Fruit fly (Drosophila melanogaster): ENCODE measurements around the gene Keap1.

Keap1 gene

dm6 chr3R:17067721-17068120, 12.0 kb downstream of the Keap1 start (continued):
- no peak for TF ChIP-seq CG32532 (GFP tag; IDR thresholded peaks at IDR 0.05)
- TF ChIP-seq CG2199 (GFP tag; IDR thresholded peaks at IDR 0.05), result no peak
- no peak for TF ChIP-seq crc (GFP tag; optimal IDR thresholded peaks at IDR 0.05)
- TF ChIP-seq vnd (GFP tag; IDR thresholded peaks at IDR 0.05; ENCODE audit: partially characterized antibody), result no peak
- peak; percentile 54 for TF ChIP-seq CG12769 (tag; optimal IDR thresholded peaks at IDR 0.05)
- no peak for TF ChIP-seq bowl (GFP tag; IDR thresholded peaks at IDR 0.05)
- no peak for TF ChIP-seq tna (GFP tag; IDR thresholded peaks at IDR 0.05; ENCODE audit: partially characterized antibody)
- no peak for TF ChIP-seq Trl (optimal IDR thresholded peaks at IDR 0.05)
- TF ChIP-seq Trl (GFP tag; optimal IDR thresholded peaks at IDR 0.05), result no peak
- no peak for TF ChIP-seq crol (GFP tag; IDR thresholded peaks at IDR 0.05)
- TF ChIP-seq cg (GFP tag; optimal IDR thresholded peaks at IDR 0.05), result peak; percentile 73
- TF ChIP-seq Mrtf (GFP tag; IDR thresholded peaks at IDR 0.05), result no peak
- TF ChIP-seq Nf-YC (tag; optimal IDR thresholded peaks at IDR 0.05), result peak; percentile 40
- peak; percentile 69 for TF ChIP-seq CG13894 (tag; optimal IDR thresholded peaks at IDR 0.05)
- no peak for TF ChIP-seq Dbx (GFP tag; IDR thresholded peaks at IDR 0.05)
- TF ChIP-seq caup (GFP tag; optimal IDR thresholded peaks at IDR 0.05; ENCODE audit: severe bottlenecking), result no peak
- 0 out of 2 replicates have a peak, but pooled peaks have one; percentile 20 for TF ChIP-seq Bgb (GFP tag; IDR thresholded peaks at IDR 0.05; ENCODE audit: partially characterized antibody)
- TF ChIP-seq chif (GFP tag; optimal IDR thresholded peaks at IDR 0.05), result no peak
- peak; percentile 69 for TF ChIP-seq E2f2 (GFP tag; IDR thresholded peaks at IDR 0.05)
- TF ChIP-seq chinmo (GFP tag; IDR thresholded peaks at IDR 0.05; ENCODE audit: partially characterized antibody), result peak; percentile 86; the same call in 3 of the 4 replicates
- no peak for TF ChIP-seq dan (GFP tag; IDR thresholded peaks at IDR 0.05)

- TF ChIP-seq CG7372 (GFP tag; IDR thresholded peaks at IDR 0.05), result peak; percentile 81; the same call in 1 of the 2 replicates
- TF ChIP-seq lab (GFP tag; optimal IDR thresholded peaks at IDR 0.05), result no peak
- TF ChIP-seq sd (tag; optimal IDR thresholded peaks at IDR 0.05), result peak; percentile 79
- peak; percentile 57 for TF ChIP-seq Ets65A (GFP tag)
- TF ChIP-seq CG10959 (GFP tag; IDR thresholded peaks at IDR 0.05), result no peak
- TF ChIP-seq CG11723 (GFP tag; optimal IDR thresholded peaks at IDR 0.05), result no peak
- no peak for TF ChIP-seq Optix (GFP tag; IDR thresholded peaks at IDR 0.05)
- TF ChIP-seq Adf1 (GFP tag; IDR thresholded peaks at IDR 0.05), result peak; percentile 34; the same call in 1 of the 2 replicates
- TF ChIP-seq sr (GFP tag; IDR thresholded peaks at IDR 0.05), result peak; percentile 73; the same call in 2 of the 3 replicates
- TF ChIP-seq stc (GFP tag; IDR thresholded peaks at IDR 0.05), result 0 out of 2 replicates have a peak, but pooled peaks have one; percentile 14
- TF ChIP-seq sim (GFP tag; IDR thresholded peaks at IDR 0.05), result 0 out of 2 replicates have a peak, but pooled peaks have one; percentile 5
- no peak for TF ChIP-seq CG6689 (GFP tag; IDR thresholded peaks at IDR 0.05)
- peak; percentile 37; the same call in 1 of the 3 replicates for TF ChIP-seq z (GFP tag; IDR thresholded peaks at IDR 0.05)
- TF ChIP-seq CG10543 (GFP tag; optimal IDR thresholded peaks at IDR 0.05), result peak; percentile 46
- peak; percentile 53 for TF ChIP-seq crol (GFP tag; IDR thresholded peaks at IDR 0.05)
- TF ChIP-seq CG9932 (GFP tag; IDR thresholded peaks at IDR 0.05), result peak; percentile 26; the same call in 1 of the 2 replicates
- no peak for TF ChIP-seq CG13296 (GFP tag; optimal IDR thresholded peaks at IDR 0.05)
- TF ChIP-seq so (GFP tag; IDR thresholded peaks at IDR 0.05), result 0 out of 3 replicates have a peak, but pooled peaks have one; percentile 23
- TF ChIP-seq bbx (GFP tag; IDR thresholded peaks at IDR 0.05; ENCODE audit: partially characterized antibody), result peak; percentile 15; the same call in 1 of the 2 replicates
- TF ChIP-seq chinmo (GFP tag; IDR thresholded peaks at IDR 0.05; ENCODE audit: partially characterized antibody), result 0 out of 4 replicates have a peak, but pooled peaks have one; percentile 52
- no peak for TF ChIP-seq mld (GFP tag; IDR thresholded peaks at IDR 0.05; ENCODE audit: partially characterized antibody)
- TF ChIP-seq Med (GFP tag), result peak; percentile 85
- no peak for TF ChIP-seq odd (GFP tag; optimal IDR thresholded peaks at IDR 0.05)
- 0 out of 2 replicates have a peak, but pooled peaks have one; percentile 11 for TF ChIP-seq ssp (GFP tag; IDR thresholded peaks at IDR 0.05)
- 0 out of 3 replicates have a peak, but pooled peaks have one; percentile 18 for TF ChIP-seq CG34422 (GFP tag; IDR thresholded peaks at IDR 0.05)
- peak; percentile 89 for TF ChIP-seq CG12769 (tag; optimal IDR thresholded peaks at IDR 0.05)
- 0 out of 2 replicates have a peak, but pooled peaks have one; percentile 4 for TF ChIP-seq CG31224 (GFP tag; IDR thresholded peaks at IDR 0.05)
- TF ChIP-seq CG6175 (GFP tag; IDR thresholded peaks at IDR 0.05), result 0 out of 3 replicates have a peak, but pooled peaks have one; percentile 44
Measured at dm6 chr3R:17066828-17067430, 12.8 kb downstream of the Keap1 start.

All from whole organism, embryonic.